Worm (Caenorhabditis elegans) whole organism, L1 larva: ENCODE results near the gene ctg-2.

Experiments
- C04F5.9 ChIP-seq: sonication (generic microtip); optimal IDR thresholded peaks from 2 replicates; lab custom pipeline; 2016; ENCODE audit warnings: missing genetic modification characterization, missing compliant biosample characterization
- C16A3.4 ChIP-seq: fragments of 150-350 bp; optimal IDR thresholded peaks from 2 replicates; lab custom pipeline; 2014; ENCODE audit warnings: missing biosample characterization, missing genetic modification characterization
- C34B4.2 ChIP-seq: sonication (generic microtip); optimal IDR thresholded peaks from 2 replicates; lab custom pipeline; 2017; ENCODE audit warnings: mild to moderate bottlenecking, missing genetic modification characterization, missing compliant biosample characterization
- alr-1 ChIP-seq: fragments of 200-800 bp; sonication (Bioruptor generic); optimal IDR thresholded peaks from 2 replicates; lab custom pipeline; 2018; ENCODE audit warnings: borderline replicate concordance, mild to moderate bottlenecking, missing genetic modification characterization, missing compliant biosample characterization
- aly-2 ChIP-seq: fragments of 150-350 bp; optimal IDR thresholded peaks from 2 replicates; lab custom pipeline; 2014; ENCODE audit warnings: missing biosample characterization, missing genetic modification characterization
- ama-1 ChIP-seq: fragments of 150-350 bp; optimal IDR thresholded peaks from 2 replicates; lab custom pipeline; 2014
- dsc-1 ChIP-seq: sonication (generic microtip); optimal IDR thresholded peaks from 2 replicates; lab custom pipeline; 2016; ENCODE audit warnings: mild to moderate bottlenecking, missing genetic modification characterization, missing compliant biosample characterization
- efl-1 ChIP-seq, 4 experiments: fragments of 150-350 bp; optimal IDR thresholded peaks in 3 of 4; peaks in 1 of 4; 1 replicate in 1 of 4; 2 replicates in 3 of 4; lab custom pipeline; 2014; ENCODE audit warnings: missing biosample characterization in 2 of 4, missing genetic modification characterization in 2 of 4, missing genetic modification reagents in 2 of 4
- egl-27 ChIP-seq, 2 experiments: fragments of 150-350 bp in 1 of 2; sonication (generic microtip); optimal IDR thresholded peaks; 3 replicates each; lab custom pipeline; 2017 to 2018; ENCODE audit warnings: missing biosample characterization in 2 of 2, missing genetic modification characterization in 2 of 2, missing genetic modification reagents in 2 of 2
- elt-3 ChIP-seq, 6 experiments: fragments of 150-350 bp in 1 of 6; sonication (generic microtip); optimal IDR thresholded peaks; 2 replicates each; lab custom pipeline; 2017 to 2018; ENCODE audit warnings: missing biosample characterization in 6 of 6, missing genetic modification characterization in 6 of 6, inconsistent platforms in 1 of 6
- fkh-10 ChIP-seq: sonication (generic microtip); optimal IDR thresholded peaks from 2 replicates; lab custom pipeline; 2017; ENCODE audit warnings: missing biosample characterization, missing genetic modification reagents, missing genetic modification characterization
- fkh-4 ChIP-seq: sonication (generic microtip); optimal IDR thresholded peaks from 2 replicates; lab custom pipeline; 2016; ENCODE audit warnings: missing compliant biosample characterization, missing genetic modification characterization, borderline replicate concordance
- fkh-8 ChIP-seq: sonication (generic microtip); optimal IDR thresholded peaks from 2 replicates; lab custom pipeline; 2016; ENCODE audit warnings: mild to moderate bottlenecking, missing genetic modification characterization, missing compliant biosample characterization
- fos-1 ChIP-seq: fragments of 150-350 bp; optimal IDR thresholded peaks from 2 replicates; lab custom pipeline; 2014; ENCODE audit warnings: missing biosample characterization, missing genetic modification characterization
- grh-1 ChIP-seq: fragments of 200-800 bp; sonication (Bioruptor generic); IDR thresholded peaks from 2 replicates; pipeline ENCODE4 v1.3.6; 2022; ENCODE audit warnings: missing genetic modification reagents, missing genetic modification characterization, missing compliant biosample characterization
- hlh-17 ChIP-seq: fragments of 200-800 bp; sonication (Bioruptor generic); optimal IDR thresholded peaks from 2 replicates; lab custom pipeline; 2018; ENCODE audit warnings: missing genetic modification characterization, mild to moderate bottlenecking, missing compliant biosample characterization, moderate library complexity, borderline replicate concordance
- hlh-4 ChIP-seq: sonication (generic microtip); optimal IDR thresholded peaks from 2 replicates; lab custom pipeline; 2016; ENCODE audit warnings: mild to moderate bottlenecking, missing genetic modification characterization, missing compliant biosample characterization
- irx-1 ChIP-seq: sonication (generic microtip); optimal IDR thresholded peaks from 2 replicates; lab custom pipeline; 2016; ENCODE audit warnings: missing genetic modification characterization, missing compliant biosample characterization
- isw-1 ChIP-seq: fragments of 200-800 bp; sonication (Bioruptor generic); IDR thresholded peaks from 2 replicates; pipeline ENCODE4 v1.3.6; 2022; ENCODE audit warnings: missing genetic modification characterization, missing compliant biosample characterization
- lin-13 ChIP-seq: fragments of 150-350 bp; optimal IDR thresholded peaks from 2 replicates; lab custom pipeline; 2014; ENCODE audit warnings: missing biosample characterization, missing genetic modification reagents, missing genetic modification characterization
- lin-14 ChIP-seq: fragments of 200-800 bp; sonication (Bioruptor generic); optimal IDR thresholded peaks from 2 replicates; lab custom pipeline; 2018; ENCODE audit warnings: mild to moderate bottlenecking, missing genetic modification characterization, moderate library complexity, missing compliant biosample characterization
- lsy-2 ChIP-seq, 2 experiments: fragments of 150-350 bp; optimal IDR thresholded peaks; 2 replicates each; lab custom pipeline; 2014; ENCODE audit warnings: missing biosample characterization in 2 of 2, missing genetic modification characterization in 2 of 2
- mef-2 ChIP-seq: fragments of 150-350 bp; optimal IDR thresholded peaks from 2 replicates; lab custom pipeline; 2014; ENCODE audit warnings: missing biosample characterization, missing genetic modification characterization
- mep-1 ChIP-seq: fragments of 150-350 bp; optimal IDR thresholded peaks from 2 replicates; lab custom pipeline; 2014; ENCODE audit warnings: missing biosample characterization, missing genetic modification characterization
- nhr-12 ChIP-seq: sonication (generic microtip); optimal IDR thresholded peaks from 2 replicates; lab custom pipeline; 2017; ENCODE audit warnings: missing biosample characterization, missing genetic modification characterization
- nhr-19 ChIP-seq: fragments of 200-800 bp; sonication (Bioruptor generic); conservative IDR thresholded peaks from 2 replicates; pipeline ENCODE4 v1.3.6; 2022; ENCODE audit warnings: missing genetic modification characterization, missing compliant biosample characterization
- nhr-20 ChIP-seq: sonication (generic microtip); optimal IDR thresholded peaks from 2 replicates; lab custom pipeline; 2016; ENCODE audit warnings: mild to moderate bottlenecking, missing genetic modification characterization, missing compliant biosample characterization
- nhr-237 ChIP-seq: fragments of 150-350 bp; optimal IDR thresholded peaks from 2 replicates; lab custom pipeline; 2014; ENCODE audit warnings: missing biosample characterization, missing genetic modification characterization
- nhr-71 ChIP-seq: sonication (generic microtip); optimal IDR thresholded peaks from 2 replicates; lab custom pipeline; 2016; ENCODE audit warnings: mild to moderate bottlenecking, missing genetic modification characterization, moderate library complexity, missing compliant biosample characterization
- nhr-90 ChIP-seq: sonication (generic microtip); optimal IDR thresholded peaks from 2 replicates; lab custom pipeline; 2016; ENCODE audit warnings: mild to moderate bottlenecking, missing genetic modification characterization, missing compliant biosample characterization; ENCODE audit not compliant: poor library complexity
- pqm-1 ChIP-seq: sonication (generic microtip); optimal IDR thresholded peaks from 3 replicates; lab custom pipeline; 2017; ENCODE audit warnings: missing biosample characterization, missing genetic modification characterization
- rnt-1 ChIP-seq: sonication (generic microtip); optimal IDR thresholded peaks from 2 replicates; lab custom pipeline; 2016; ENCODE audit warnings: mild to moderate bottlenecking, missing genetic modification characterization, moderate library complexity, missing compliant biosample characterization
- skn-1 ChIP-seq: fragments of 150-350 bp; optimal IDR thresholded peaks from 2 replicates; lab custom pipeline; 2014; ENCODE audit warnings: missing biosample characterization, missing genetic modification characterization
- snpc-4 ChIP-seq: fragments of 150-350 bp; optimal IDR thresholded peaks from 2 replicates; lab custom pipeline; 2014; ENCODE audit warnings: missing biosample characterization, missing genetic modification characterization
- snu-23 ChIP-seq: sonication (generic microtip); optimal IDR thresholded peaks from 2 replicates; lab custom pipeline; 2016; ENCODE audit warnings: missing genetic modification characterization, missing compliant biosample characterization
- tlp-1 ChIP-seq: fragments of 150-350 bp; optimal IDR thresholded peaks from 2 replicates; lab custom pipeline; 2014; ENCODE audit warnings: missing biosample characterization, missing genetic modification characterization
- unc-130 ChIP-seq: fragments of 150-350 bp; optimal IDR thresholded peaks from 2 replicates; lab custom pipeline; 2017; ENCODE audit warnings: missing biosample characterization, missing genetic modification characterization, inconsistent platforms
- unc-30 ChIP-seq: sonication (generic microtip); optimal IDR thresholded peaks from 2 replicates; lab custom pipeline; 2017; ENCODE audit warnings: missing biosample characterization, missing genetic modification characterization
- unc-62 ChIP-seq: fragments of 150-350 bp; optimal IDR thresholded peaks from 2 replicates; lab custom pipeline; 2014; ENCODE audit warnings: missing biosample characterization, missing genetic modification reagents, missing genetic modification characterization
- unc-98 ChIP-seq: fragments of 200-800 bp; sonication (Bioruptor generic); IDR thresholded peaks from 2 replicates; pipeline ENCODE4 v1.3.6; 2022; ENCODE audit warnings: missing genetic modification characterization, missing compliant biosample characterization
- ztf-11 ChIP-seq, 2 experiments: sonication (generic microtip); optimal IDR thresholded peaks; 2 replicates each; lab custom pipeline; 2016 to 2017; ENCODE audit warnings: missing genetic modification characterization in 2 of 2, missing biosample characterization in 1 of 2, missing compliant biosample characterization in 1 of 2
- ztf-4 ChIP-seq: fragments of 150-350 bp; optimal IDR thresholded peaks from 2 replicates; lab custom pipeline; 2014; ENCODE audit warnings: missing biosample characterization, missing genetic modification characterization

ctg-2 gene

ce11 chrII:8479337-8479736 lies 35.5 kb upstream of the ctg-2 start:
- TF ChIP-seq rnt-1 (tag; lab: Kevin White, UChicago) (no peak), elt-3 (tag; optimal IDR thresholded peaks at IDR 0.05; lab: Kevin White, UChicago) (peak in 1 of 6 experiments; percentile 2), nhr-90 (tag; lab: Kevin White, UChicago) (no peak), ama-1 (peak; percentile 30), efl-1 (optimal IDR thresholded peaks at IDR 0.05; lab: Kevin White, UChicago) (no peak), efl-1 (GFP tag; optimal IDR thresholded peaks at IDR 0.05 in 1 of 2; lab: Kevin White, UChicago) (peak in 1 of 2 experiments; percentile 77)
- TF ChIP-seq, all 84 proteins: peak for 3

- TF ChIP-seq snpc-4 (tag; lab: Kevin White, UChicago) (no peak), fos-1 (tag; lab: Kevin White, UChicago) (no peak), fkh-4 (tag; lab: Kevin White, UChicago) (no peak)
Measured at ce11 chrII:8480166-8480565, 34.7 kb upstream of the ctg-2 start, which contains the start of gene lact-4. TSS of gene lact-4 (minus strand) at chrII:8480478.

- no peak for TF ChIP-seq C34B4.2 (tag; lab: Kevin White, UChicago)
- TF ChIP-seq ama-1, result no peak
- TF ChIP-seq isw-1 (GFP tag; lab: Robert Waterston, UW), result no peak
- TF ChIP-seq dsc-1 (tag; lab: Kevin White, UChicago), result peak; percentile 13
- TF ChIP-seq hlh-17 (GFP tag; lab: Kevin White, UChicago), result no peak
- no peak for TF ChIP-seq mef-2 (tag; lab: Kevin White, UChicago)
- no peak for TF ChIP-seq nhr-237 (tag; lab: Kevin White, UChicago)
- peak; percentile 59 for TF ChIP-seq lin-14 (GFP tag; lab: Kevin White, UChicago)
- no peak for TF ChIP-seq alr-1 (tag; lab: Kevin White, UChicago)
- no peak for TF ChIP-seq nhr-12
- no peak for TF ChIP-seq unc-98 (GFP tag; lab: Robert Waterston, UW)
- no peak for TF ChIP-seq unc-62 (GFP tag; lab: Kevin White, UChicago)
- peak; percentile 2 for TF ChIP-seq C16A3.4 (tag; lab: Kevin White, UChicago)
- TF ChIP-seq unc-130 (tag; lab: Kevin White, UChicago), result peak; percentile 12
- no peak for TF ChIP-seq egl-27 (tag; optimal IDR thresholded peaks at IDR 0.05; lab: Kevin White, UChicago)
- TF ChIP-seq fkh-10 (GFP tag; lab: Kevin White, UChicago), result no peak
- peak; percentile 82 for TF ChIP-seq nhr-20
- peak; percentile 48 for TF ChIP-seq fkh-8
- peak; percentile 34 for TF ChIP-seq snu-23
- TF ChIP-seq nhr-19 (GFP tag; lab: Robert Waterston, UW), result peak; percentile 82
- TF ChIP-seq ztf-11 (tag; optimal IDR thresholded peaks at IDR 0.05; lab: Kevin White, UChicago), result no peak
- TF ChIP-seq fos-1 (tag; lab: Kevin White, UChicago), result no peak
- TF ChIP-seq irx-1 (tag; lab: Kevin White, UChicago), result no peak
- TF ChIP-seq grh-1 (GFP tag; lab: Robert Waterston, UW), result no peak
- peak in 1 of 2 experiments; percentile 48 for TF ChIP-seq lsy-2 (tag; optimal IDR thresholded peaks at IDR 0.05; lab: Kevin White, UChicago)
- TF ChIP-seq snpc-4 (tag; lab: Kevin White, UChicago), result no peak
- no peak for TF ChIP-seq hlh-4 (tag; lab: Kevin White, UChicago)
- peak; percentile 50 for TF ChIP-seq ztf-4 (tag; lab: Kevin White, UChicago)
- TF ChIP-seq skn-1 (tag; lab: Kevin White, UChicago), result peak; percentile 9
- TF ChIP-seq aly-2 (tag; lab: Kevin White, UChicago), result no peak
- TF ChIP-seq nhr-71 (tag; lab: Kevin White, UChicago), result peak; percentile 76
- TF ChIP-seq C04F5.9 (tag; lab: Kevin White, UChicago), result no peak
- TF ChIP-seq unc-30, result no peak
- peak in 1 of 6 experiments; percentile 41 for TF ChIP-seq elt-3 (tag; optimal IDR thresholded peaks at IDR 0.05; lab: Kevin White, UChicago)
- no peak for TF ChIP-seq lin-13
- TF ChIP-seq mep-1 (tag; lab: Kevin White, UChicago), result peak; percentile 44
- peak; percentile 41 for TF ChIP-seq rnt-1 (tag; lab: Kevin White, UChicago)
- TF ChIP-seq tlp-1 (tag; lab: Kevin White, UChicago), result no peak
- TF ChIP-seq efl-1 (optimal IDR thresholded peaks at IDR 0.05; lab: Kevin White, UChicago), result no peak
- peak in 1 of 2 experiments; percentile 83 for TF ChIP-seq efl-1 (GFP tag; optimal IDR thresholded peaks at IDR 0.05 in 1 of 2; lab: Kevin White, UChicago)
- TF ChIP-seq pqm-1 (tag; lab: Kevin White, UChicago), result no peak
- TF ChIP-seq, all 84 proteins: peak for 16
Measured at ce11 chrII:8481033-8481708, 33.7 kb upstream of the ctg-2 start.
